Worm (Caenorhabditis elegans): ENCODE data around the gene K10H10.4.

K10H10.4 gene

ce11 chrII:14502997-14503396 is 2.8 kb downstream of the K10H10.4 start, which contains the start of gene K10H10.6:
TSS of gene K10H10.6 (plus strand) at chrII:14503297.
- TF ChIP-seq ahr-1 (tag; optimal IDR thresholded peaks at IDR 0.05): no peak
- TF ChIP-seq fax-1 (tag; optimal IDR thresholded peaks at IDR 0.05): no peak
- TF ChIP-seq unc-3 (GFP tag; conservative IDR thresholded peaks at IDR 0.05): no peak
- no peak for TF ChIP-seq unc-3 (tag; optimal IDR thresholded peaks at IDR 0.05)
- no peak for TF ChIP-seq ceh-24 (tag; optimal IDR thresholded peaks at IDR 0.05)
- TF ChIP-seq sox-4 (tag; optimal IDR thresholded peaks at IDR 0.05): no peak
- no peak for TF ChIP-seq pha-4 (tag; optimal IDR thresholded peaks at IDR 0.05)
- no peak for TF ChIP-seq ceh-34 (tag; optimal IDR thresholded peaks at IDR 0.05)
- no peak for TF ChIP-seq fkh-10 (GFP tag; optimal IDR thresholded peaks at IDR 0.05)
- no peak for TF ChIP-seq dmd-4 (tag; optimal IDR thresholded peaks at IDR 0.05; ENCODE audit: borderline replicate concordance)
- no peak for TF ChIP-seq sdc-2 (tag; optimal IDR thresholded peaks at IDR 0.05)
- no peak for TF ChIP-seq madf-2 (tag; optimal IDR thresholded peaks at IDR 0.05)
- no peak for TF ChIP-seq ceh-48 (tag; optimal IDR thresholded peaks at IDR 0.05)
- TF ChIP-seq lin-11 (tag; optimal IDR thresholded peaks at IDR 0.05): no peak
- TF ChIP-seq hlh-15 (tag; optimal IDR thresholded peaks at IDR 0.05): no peak
- TF ChIP-seq T23F11.4 (GFP tag; optimal IDR thresholded peaks at IDR 0.05): no peak
- TF ChIP-seq ceh-19 (GFP tag; optimal IDR thresholded peaks at IDR 0.05): no peak

- TF ChIP-seq dve-1 (tag; optimal IDR thresholded peaks at IDR 0.05) (no peak), ceh-18 (tag; optimal IDR thresholded peaks at IDR 0.05) (no peak), tbx-7 (tag; optimal IDR thresholded peaks at IDR 0.05) (no peak), unc-42 (tag; optimal IDR thresholded peaks at IDR 0.05) (no peak), sdc-2 (tag; optimal IDR thresholded peaks at IDR 0.05) (no peak), hlh-15 (tag; optimal IDR thresholded peaks at IDR 0.05) (no peak), ceh-34 (tag; optimal IDR thresholded peaks at IDR 0.05) (no peak), gmeb-2 (tag; optimal IDR thresholded peaks at IDR 0.05) (no peak), ztf-16 (tag; optimal IDR thresholded peaks at IDR 0.05) (no peak), ref-2 (tag; optimal IDR thresholded peaks at IDR 0.05) (no peak), unc-86 (tag; optimal IDR thresholded peaks at IDR 0.05) (no peak), pha-4 (tag; optimal IDR thresholded peaks at IDR 0.05) (no peak), Y22D7AL.16 (tag; optimal IDR thresholded peaks at IDR 0.05) (no peak), npax-4 (tag; optimal IDR thresholded peaks at IDR 0.05) (no peak), ets-4 (tag; optimal IDR thresholded peaks at IDR 0.05) (no peak), hlh-30 (tag; optimal IDR thresholded peaks at IDR 0.05; ENCODE audit: insufficient read depth) (no peak)
These were observed 6.0 kb downstream of the K10H10.4 start, which contains the start of gene K10H10.12 for ce11 chrII:14506245-14506644. TSS of gene K10H10.12 (minus strand) at chrII:14506345.

- TF ChIP-seq pros-1 (tag; optimal IDR thresholded peaks at IDR 0.05) (no peak), syd-9 (tag; optimal IDR thresholded peaks at IDR 0.05) (no peak), hlh-6 (tag; optimal IDR thresholded peaks at IDR 0.05) (no peak), ceh-2 (tag; optimal IDR thresholded peaks at IDR 0.05) (no peak), ceh-22 (tag; optimal IDR thresholded peaks at IDR 0.05) (no peak), lim-6 (tag; optimal IDR thresholded peaks at IDR 0.05) (no peak), tbx-2 (tag; optimal IDR thresholded peaks at IDR 0.05) (no peak), ttx-3 (tag; optimal IDR thresholded peaks at IDR 0.05) (no peak), sdc-2 (tag; optimal IDR thresholded peaks at IDR 0.05) (no peak), ceh-24 (tag; optimal IDR thresholded peaks at IDR 0.05) (no peak), elt-4 (tag; optimal IDR thresholded peaks at IDR 0.05) (no peak), C08G9.2 (tag; optimal IDR thresholded peaks at IDR 0.05) (no peak)
These were observed 7.3 kb downstream of the K10H10.4 start, which contains the start of the genes K10H10.7 and K10H10.10 for ce11 chrII:14507563-14507962. TSS of gene K10H10.7 (minus strand) at chrII:14507663. TSS of gene K10H10.10 (plus strand) at chrII:14507766.

ce11 chrII:14510162-14510561 is 9.9 kb downstream of the K10H10.4 start:
- TF ChIP-seq elt-2 (tag; optimal IDR thresholded peaks at IDR 0.05) (peak; percentile 66), ceh-6 (GFP tag; optimal IDR thresholded peaks at IDR 0.05) (no peak)

All from whole organism, late embryonic.